Worm (Caenorhabditis elegans): ENCODE results near the gene Y48G9A.7.

ce11 chrIII:2159152-2159551, 48.8 kb downstream of the Y48G9A.7 start:
- TF ChIP-seq flt-1 (GFP tag; IDR thresholded peaks at IDR 0.05) (no peak), scrt-1 (GFP tag; IDR thresholded peaks at IDR 0.05) (no peak), ama-1 (optimal IDR thresholded peaks at IDR 0.05) (no peak), hnd-1 (tag; optimal IDR thresholded peaks at IDR 0.05) (no peak), tra-4 (tag; optimal IDR thresholded peaks at IDR 0.05) (no peak), hmbx-1 (tag; optimal IDR thresholded peaks at IDR 0.05) (no peak), ceh-13 (GFP tag; optimal IDR thresholded peaks at IDR 0.05) (no peak), hmg-4 (GFP tag; optimal IDR thresholded peaks at IDR 0.05) (no peak), sea-1 (GFP tag; conservative IDR thresholded peaks at IDR 0.05) (no peak)

Measured in whole organism, early embryonic.